Fruit fly (Drosophila melanogaster) whole organism, pupa: ENCODE measurements around the gene mRpL20.

Experiments used
- CG10348 ChIP-seq: fragments of 200-800 bp; sonication (Bioruptor generic); IDR thresholded peaks from 2 replicates; pipeline ENCODE4 v1.3.6; 2022; ENCODE audit warnings: missing biosample characterization, missing genetic modification characterization
- CG12605 ChIP-seq: fragments of 200-800 bp; sonication (Bioruptor generic); IDR thresholded peaks from 2 replicates; pipeline ENCODE4 v1.3.6; 2022; ENCODE audit warnings: missing biosample characterization, missing genetic modification characterization
- CG13204 ChIP-seq: fragments of 200-800 bp; sonication (Bioruptor generic); optimal IDR thresholded peaks from 2 replicates; lab custom pipeline; 2018; ENCODE audit warnings: missing biosample characterization, mild to moderate bottlenecking, missing genetic modification characterization, moderate library complexity
- CG14655 ChIP-seq: fragments of 200-800 bp; sonication (Bioruptor generic); optimal IDR thresholded peaks from 3 replicates; lab custom pipeline; 2017; ENCODE audit warnings: mild to moderate bottlenecking, missing biosample characterization, missing genetic modification reagents, missing genetic modification characterization
- CG15710 ChIP-seq: fragments of 200-800 bp; sonication (Bioruptor generic); optimal IDR thresholded peaks from 2 replicates; lab custom pipeline; 2018; ENCODE audit warnings: missing biosample characterization, mild to moderate bottlenecking, missing genetic modification characterization, moderate library complexity
- CG17806 ChIP-seq: fragments of 200-800 bp; sonication (Bioruptor generic); optimal IDR thresholded peaks from 2 replicates; lab custom pipeline; 2018; ENCODE audit warnings: missing biosample characterization, mild to moderate bottlenecking, missing genetic modification characterization, moderate library complexity
- CG32121 ChIP-seq: fragments of 200-800 bp; sonication (Bioruptor generic); IDR thresholded peaks from 2 replicates; pipeline ENCODE4 v1.3.6; 2022; ENCODE audit warnings: missing biosample characterization, missing genetic modification characterization
- CG34367 ChIP-seq: fragments of 200-800 bp; sonication (Bioruptor generic); optimal IDR thresholded peaks from 2 replicates; lab custom pipeline; 2018; ENCODE audit warnings: missing biosample characterization, mild to moderate bottlenecking, missing genetic modification characterization
- CG4496 ChIP-seq: fragments of 200-800 bp; sonication (Bioruptor generic); IDR thresholded peaks from 3 replicates; pipeline ENCODE4 v1.3.6; 2022; ENCODE audit warnings: missing biosample characterization, missing genetic modification characterization
- CG8159 ChIP-seq: fragments of 200-800 bp; sonication (Bioruptor generic); optimal IDR thresholded peaks from 3 replicates; lab custom pipeline; 2018; ENCODE audit warnings: missing biosample characterization, mild to moderate bottlenecking, missing genetic modification characterization, moderate library complexity
- CG8301 ChIP-seq: fragments of 200-800 bp; sonication (Bioruptor generic); optimal IDR thresholded peaks from 2 replicates; lab custom pipeline; 2018; ENCODE audit warnings: missing biosample characterization, mild to moderate bottlenecking, missing genetic modification characterization
- CG9948 ChIP-seq: fragments of 200-800 bp; sonication (Bioruptor generic); optimal IDR thresholded peaks from 2 replicates; lab custom pipeline; 2018; ENCODE audit warnings: missing biosample characterization, mild to moderate bottlenecking, missing genetic modification characterization, moderate library complexity
- D1 ChIP-seq: fragments of 200-800 bp; sonication (Bioruptor generic); optimal IDR thresholded peaks from 2 replicates; lab custom pipeline; 2018; ENCODE audit warnings: missing biosample characterization, mild to moderate bottlenecking, missing genetic modification characterization, moderate library complexity
- EcR ChIP-seq: fragments of 200-800 bp; sonication (Bioruptor generic); optimal IDR thresholded peaks from 3 replicates; lab custom pipeline; 2019; ENCODE audit warnings: missing biosample characterization, missing genetic modification characterization, mild to moderate bottlenecking, moderate library complexity, missing genetic modification reagents
- Ets98B ChIP-seq: fragments of 200-800 bp; sonication (Bioruptor generic); IDR thresholded peaks from 2 replicates; pipeline ENCODE4 v1.3.6; 2022; ENCODE audit warnings: missing biosample characterization, missing genetic modification characterization
- Pif1A ChIP-seq: fragments of 200-800 bp; sonication (Bioruptor generic); optimal IDR thresholded peaks from 3 replicates; lab custom pipeline; 2016; ENCODE audit warnings: missing biosample characterization, missing genetic modification characterization
- Pif1B ChIP-seq: fragments of 200-800 bp; sonication (Bioruptor generic); optimal IDR thresholded peaks from 3 replicates; lab custom pipeline; 2016; ENCODE audit warnings: missing biosample characterization, missing genetic modification characterization
- Snoo ChIP-seq: fragments of 200-800 bp; sonication (Bioruptor generic); optimal IDR thresholded peaks from 3 replicates; lab custom pipeline; 2017; ENCODE audit warnings: missing biosample characterization, mild to moderate bottlenecking, missing genetic modification characterization, inconsistent platforms
- fd96Ca ChIP-seq: fragments of 200-800 bp; sonication (Bioruptor generic); IDR thresholded peaks from 3 replicates; pipeline ENCODE4 v1.3.6; 2022; ENCODE audit warnings: missing biosample characterization, missing genetic modification characterization
- gl ChIP-seq: fragments of 200-800 bp; sonication (Bioruptor generic); optimal IDR thresholded peaks from 2 replicates; lab custom pipeline; 2018; ENCODE audit warnings: missing biosample characterization, mild to moderate bottlenecking, missing genetic modification characterization
- rn ChIP-seq: fragments of 200-800 bp; sonication (Bioruptor generic); IDR thresholded peaks from 2 replicates; pipeline ENCODE4 v1.3.6; 2022; ENCODE audit warnings: missing biosample characterization, missing genetic modification characterization

mRpL20 gene

DNA sequence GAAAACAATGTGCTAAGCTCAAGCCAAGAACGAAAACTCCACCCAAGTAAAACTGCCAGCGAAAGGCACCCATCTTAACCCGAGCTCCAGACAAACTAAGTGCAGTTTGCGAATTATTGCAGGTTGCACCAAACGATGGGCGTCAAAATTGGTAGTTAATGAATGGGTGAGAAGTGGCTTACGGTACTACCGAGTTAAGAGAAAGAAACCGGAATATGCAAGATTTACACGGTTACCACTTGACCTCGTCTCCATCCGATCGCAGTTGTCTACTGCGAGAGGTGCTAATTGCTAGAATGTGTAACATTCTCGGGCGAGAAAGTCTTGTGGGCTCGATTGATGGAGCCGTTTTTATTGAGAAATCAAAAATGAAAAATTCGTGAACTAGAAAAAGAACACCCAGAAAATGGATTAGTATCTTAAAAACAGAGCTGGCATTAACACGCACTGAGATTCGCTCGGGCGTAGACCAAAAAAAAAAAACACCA lies 43.7 kb upstream of the mRpL20 start, which contains the start of the genes CG14115 and CG34428:
TSS of gene CG14115 (minus strand) at position 101 of the 488 bp plus-strand sequence.
TSS of gene CG34428 (plus strand) at position 438 of the 488 bp plus-strand sequence.
- TF ChIP-seq Snoo (no peak), CG13204 (GFP tag; lab: Kevin White, UChicago) (no peak), CG15710 (tag; lab: Kevin White, UChicago) (no peak), Pif1A (no peak), CG4496 (GFP tag; lab: Robert Waterston, UW) (no peak), Pif1B (GFP tag; lab: Kevin White, UChicago) (no peak), CG12605 (no peak), rn (GFP tag; lab: Robert Waterston, UW) (no peak), CG9948 (tag; lab: Kevin White, UChicago) (no peak), CG8301 (no peak), D1 (tag; lab: Kevin White, UChicago) (no peak), CG17806 (tag; lab: Kevin White, UChicago) (no peak), CG8159 (no peak)
- TF ChIP-seq, all 21 proteins: peak for 0

DNA sequence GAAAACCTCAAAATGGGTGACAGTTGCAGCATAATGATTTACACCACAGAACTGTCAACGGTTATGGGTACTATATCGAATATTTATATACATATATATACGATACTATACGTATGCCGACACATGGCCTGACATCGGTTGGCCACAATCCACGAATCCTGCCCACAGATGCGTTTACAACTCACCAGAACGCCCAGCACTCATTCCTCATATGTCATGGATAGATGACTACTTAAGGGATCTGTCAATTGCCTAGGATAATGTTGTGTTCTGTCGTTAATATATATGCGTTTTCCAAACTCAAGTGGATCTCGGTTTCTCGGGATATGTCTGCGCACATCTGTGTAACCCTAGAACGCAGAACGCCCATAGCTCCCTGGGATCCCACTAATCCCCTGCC lies 40.8 kb upstream of the mRpL20 start:
- TF ChIP-seq CG8301 (no peak), Pif1A (no peak), gl (tag; lab: Kevin White, UChicago) (no peak), rn (GFP tag; lab: Robert Waterston, UW) (no peak), EcR (GFP tag; lab: Kevin White, UChicago) (no peak), CG14655 (no peak), D1 (tag; lab: Kevin White, UChicago) (no peak), fd96Ca (GFP tag; lab: Robert Waterston, UW) (no peak), CG8159 (no peak), CG13204 (GFP tag; lab: Kevin White, UChicago) (no peak), Ets98B (GFP tag; lab: Robert Waterston, UW) (no peak), CG17806 (tag; lab: Kevin White, UChicago) (no peak), CG4496 (GFP tag; lab: Robert Waterston, UW) (no peak), CG34367 (no peak), CG12605 (no peak), CG32121 (GFP tag; lab: Robert Waterston, UW) (no peak), Snoo (no peak), Pif1B (GFP tag; lab: Kevin White, UChicago) (no peak)

DNA sequence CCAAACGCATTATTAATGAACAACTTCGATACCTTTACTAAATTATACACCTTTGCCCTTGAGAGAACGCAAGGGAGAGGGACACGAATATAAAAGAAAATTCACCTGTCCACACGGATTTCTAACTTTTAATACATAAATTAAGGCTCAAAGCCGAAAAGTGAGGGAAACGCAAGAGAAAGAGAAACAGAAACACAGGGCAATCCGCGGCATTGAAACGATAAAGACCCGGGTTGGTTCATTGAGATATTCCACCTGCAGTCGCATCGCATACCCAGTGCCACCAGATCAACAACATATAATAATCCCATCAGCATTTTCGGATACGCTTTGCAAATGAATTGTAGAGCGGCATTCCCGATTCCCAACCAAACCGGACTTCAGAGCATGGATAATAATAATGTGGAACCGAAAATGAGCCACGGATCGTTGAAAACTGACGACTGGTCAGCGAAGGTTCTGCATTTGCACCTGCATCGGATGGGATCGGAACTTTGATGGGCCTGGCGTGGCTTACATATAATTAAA lies 33.1 kb upstream of the mRpL20 start:
- TF ChIP-seq D1 (tag; lab: Kevin White, UChicago): no peak
- no peak for TF ChIP-seq rn (GFP tag; lab: Robert Waterston, UW)
- no peak for TF ChIP-seq CG13204 (GFP tag; lab: Kevin White, UChicago)
- no peak for TF ChIP-seq CG15710 (tag; lab: Kevin White, UChicago)
- no peak for TF ChIP-seq CG8301
- no peak for TF ChIP-seq CG4496 (GFP tag; lab: Robert Waterston, UW)
- TF ChIP-seq EcR (GFP tag; lab: Kevin White, UChicago): no peak
- TF ChIP-seq CG8159: no peak
- no peak for TF ChIP-seq Pif1A
- TF ChIP-seq CG32121 (GFP tag; lab: Robert Waterston, UW): no peak
- TF ChIP-seq gl (tag; lab: Kevin White, UChicago): no peak

DNA sequence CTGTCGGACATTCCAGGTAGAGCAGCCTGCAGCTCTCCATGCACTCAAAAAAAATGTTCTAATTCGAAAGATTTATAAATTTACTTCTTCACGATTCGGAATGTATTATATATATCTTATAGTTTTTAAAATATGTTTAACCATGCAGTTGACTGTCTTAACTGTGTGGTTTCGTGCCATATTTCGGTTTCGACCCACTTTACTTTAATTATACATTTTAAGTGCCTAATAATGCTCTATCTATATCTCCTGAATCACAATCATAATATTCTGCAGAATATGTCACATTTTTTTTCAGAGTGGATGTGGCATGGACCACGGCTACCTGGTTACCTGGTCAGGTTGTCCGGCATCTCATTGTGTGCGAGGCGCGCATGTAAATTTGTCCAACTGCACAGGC lies 32.0 kb upstream of the mRpL20 start:
- TF ChIP-seq fd96Ca (GFP tag; lab: Robert Waterston, UW) (no peak), Snoo (no peak), CG32121 (GFP tag; lab: Robert Waterston, UW) (no peak), CG34367 (no peak), CG9948 (tag; lab: Kevin White, UChicago) (peak; percentile 57), Pif1A (peak; percentile 52), CG13204 (GFP tag; lab: Kevin White, UChicago) (peak; percentile 4), CG8159 (peak; percentile 63), EcR (GFP tag; lab: Kevin White, UChicago) (peak; percentile 16), CG17806 (tag; lab: Kevin White, UChicago) (peak; percentile 38), Ets98B (GFP tag; lab: Robert Waterston, UW) (no peak), gl (tag; lab: Kevin White, UChicago) (no peak), D1 (tag; lab: Kevin White, UChicago) (no peak), Pif1B (GFP tag; lab: Kevin White, UChicago) (peak; percentile 36), CG10348 (GFP tag; lab: Robert Waterston, UW) (no peak), CG15710 (tag; lab: Kevin White, UChicago) (peak; percentile 20), CG12605 (no peak), CG4496 (GFP tag; lab: Robert Waterston, UW) (no peak), CG8301 (peak; percentile 40), rn (GFP tag; lab: Robert Waterston, UW) (no peak), CG14655 (no peak)

DNA sequence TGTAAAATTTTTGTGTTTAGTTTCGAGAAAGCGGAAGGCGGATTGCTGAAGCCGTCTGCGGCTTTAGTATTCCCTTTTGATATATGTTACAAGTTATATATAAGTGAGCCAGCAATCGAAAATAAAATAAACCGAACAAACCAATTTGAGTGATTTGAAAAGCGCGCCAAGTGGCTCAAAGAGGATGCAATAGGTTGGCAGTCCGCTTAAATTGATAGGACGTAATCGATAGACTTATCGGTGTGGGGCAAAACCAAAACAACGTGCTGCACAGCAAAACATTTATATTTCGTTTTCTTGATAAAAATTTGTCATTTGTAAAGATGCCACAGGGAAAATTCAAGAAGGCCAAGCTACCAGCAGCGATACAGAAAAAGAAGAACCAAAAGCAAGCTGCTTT lies 29.1 kb upstream of the mRpL20 start, which contains the start of gene CG11279:
TSS of gene CG11279 (plus strand) at position 220 of the 400 bp plus-strand sequence.
- TF ChIP-seq CG8301 (no peak), CG15710 (tag; lab: Kevin White, UChicago) (no peak), D1 (tag; lab: Kevin White, UChicago) (no peak), CG9948 (tag; lab: Kevin White, UChicago) (no peak), fd96Ca (GFP tag; lab: Robert Waterston, UW) (no peak), Pif1B (GFP tag; lab: Kevin White, UChicago) (no peak), Pif1A (no peak), Snoo (no peak), CG10348 (GFP tag; lab: Robert Waterston, UW) (no peak), CG14655 (no peak), CG8159 (no peak), gl (tag; lab: Kevin White, UChicago) (no peak), Ets98B (GFP tag; lab: Robert Waterston, UW) (no peak), CG4496 (GFP tag; lab: Robert Waterston, UW) (no peak)
- TF ChIP-seq, all 21 proteins: peak for 0
